Worm (Caenorhabditis elegans) whole organism, L4 larva: ENCODE results near the gene C14A4.9.

Experiments used
- ceh-62 ChIP-seq: sonication (generic microtip); optimal IDR thresholded peaks from 2 replicates; lab custom pipeline; 2017; ENCODE audit warnings: missing biosample characterization, missing genetic modification characterization
- nhr-76 ChIP-seq: fragments of 150-350 bp; optimal IDR thresholded peaks from 2 replicates; lab custom pipeline; 2014; ENCODE audit warnings: missing biosample characterization, missing genetic modification characterization

DNA sequence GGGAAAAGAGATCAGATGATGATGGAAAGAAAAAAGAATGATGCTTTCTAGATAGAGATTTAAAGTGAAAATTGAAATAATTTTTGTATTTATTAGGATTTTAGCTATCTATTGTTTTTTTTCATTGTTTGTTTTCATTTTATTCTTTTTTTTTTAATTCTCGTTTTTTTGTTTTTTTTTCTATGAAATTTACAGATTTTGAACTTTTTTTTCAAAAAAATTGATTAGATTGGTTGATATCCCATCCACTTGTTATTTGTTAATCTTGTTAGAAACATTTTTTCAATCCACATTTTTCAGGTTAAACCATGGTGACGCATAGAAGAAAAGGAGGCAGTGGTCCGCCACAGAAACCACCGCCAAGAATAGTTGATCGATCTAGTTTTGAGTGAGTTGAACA is 15.1 kb upstream of the C14A4.9 start, which contains the start of gene algn-9:
- no peak for TF ChIP-seq nhr-76
- TF ChIP-seq ceh-62 (tag; lab: Kevin White, UChicago) = no peak
